Fruit fly (Drosophila melanogaster) S2 (cell line): ENCODE measurements around the gene CG4829.
A peak's percentile ranks its signal among the peaks of the same experiment; 100 is the strongest.

Experiments
- CG8478 ChIP-seq: fragments of >200 bp; optimal IDR thresholded peaks from 2 replicates; lab custom pipeline; 2018
- CTCF ChIP-seq, 2 experiments: fragments of >200 bp; optimal IDR thresholded peaks; 2 replicates each; lab custom pipeline; 2018

CG4829 gene

DNA sequence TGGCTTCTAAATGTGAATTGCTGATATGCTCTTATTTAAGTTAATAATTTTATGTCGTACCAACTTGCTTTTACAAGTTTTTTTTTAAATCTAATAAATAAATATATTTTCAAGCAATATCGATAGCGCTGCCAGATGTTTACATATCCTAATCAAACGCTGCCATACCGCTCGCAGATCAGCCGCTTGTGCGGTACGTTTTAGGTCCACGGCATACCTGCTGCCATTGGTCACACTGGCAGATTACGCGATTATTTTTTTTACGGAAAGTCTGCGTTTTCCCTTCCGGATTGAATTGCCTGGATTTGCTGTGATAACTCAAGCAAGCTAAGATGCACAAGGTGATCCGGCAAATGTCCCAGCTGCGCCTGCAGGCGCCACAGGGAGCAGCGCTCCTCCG is 27.8 kb upstream of the CG4829 start, which contains the start of gene mRpL22:
Gene mRpL22, plus strand, starts transcription at position 191 of the 400 bp plus-strand sequence.
- TF ChIP-seq CTCF (optimal IDR thresholded peaks at IDR 0.05; lab: Kevin White, UChicago) (peak in 1 of 2 experiments; percentile 31), CG8478 (lab: Kevin White, UChicago) (no peak)

DNA sequence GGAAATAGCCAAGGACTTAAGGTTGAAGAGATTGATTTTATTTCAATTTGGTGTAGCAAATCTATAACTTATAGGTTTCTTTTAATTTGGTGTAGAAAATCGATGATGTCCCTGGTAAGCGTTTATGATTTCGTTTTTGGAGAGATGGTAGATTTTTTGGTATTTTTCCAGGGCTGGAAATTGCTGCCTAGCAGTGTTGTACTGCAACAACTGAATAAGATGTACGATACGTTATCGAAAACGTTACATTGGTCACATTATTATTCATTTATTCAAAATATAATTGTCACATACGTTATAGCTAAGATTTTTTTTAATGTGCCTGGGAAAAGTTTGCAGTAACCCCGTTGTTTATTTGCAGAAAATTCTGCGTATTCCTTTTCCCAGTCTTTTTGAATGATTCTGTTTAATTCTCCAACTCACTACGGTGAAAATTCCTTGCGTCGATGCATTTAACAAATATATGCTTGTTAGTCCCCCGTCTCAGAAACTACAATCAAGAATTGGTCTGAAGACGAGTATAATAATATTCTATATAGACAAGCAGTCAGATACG is 24.6 kb upstream of the CG4829 start, which contains the start of the genes CG9609 and Sap30:
Gene CG9609, minus strand, starts transcription at position 149 of the 556 bp plus-strand sequence.
Gene Sap30, plus strand, starts transcription at position 424 of the 556 bp plus-strand sequence.
- TF ChIP-seq CG8478 (lab: Kevin White, UChicago) (no peak), CTCF (optimal IDR thresholded peaks at IDR 0.05; lab: Kevin White, UChicago) (no peak)

DNA sequence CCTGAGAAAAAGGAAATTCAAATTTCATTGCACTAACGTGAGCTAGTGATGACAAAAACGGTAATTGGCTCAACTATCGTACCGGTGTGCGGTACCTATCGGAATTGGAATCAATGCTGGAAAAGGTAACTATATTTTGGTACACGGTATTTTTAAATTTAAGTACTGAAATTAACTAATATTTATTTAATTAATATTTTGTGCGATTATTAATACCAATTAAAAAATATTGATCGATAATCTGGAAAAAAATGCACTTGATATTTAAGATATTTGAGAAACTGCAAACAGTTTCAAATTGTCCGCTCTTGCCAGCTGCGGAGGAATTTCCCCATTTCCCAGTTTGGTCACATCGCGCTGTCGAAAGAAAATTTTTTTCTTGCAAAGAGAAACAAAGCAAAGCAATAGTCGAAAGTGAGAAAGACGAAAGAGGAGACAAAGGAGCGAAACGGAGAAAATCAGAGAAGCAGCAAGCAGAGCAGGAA is 24.0 kb upstream of the CG4829 start:
- TF ChIP-seq CTCF (optimal IDR thresholded peaks at IDR 0.05; lab: Kevin White, UChicago) (no peak), CG8478 (lab: Kevin White, UChicago) (no peak)

DNA sequence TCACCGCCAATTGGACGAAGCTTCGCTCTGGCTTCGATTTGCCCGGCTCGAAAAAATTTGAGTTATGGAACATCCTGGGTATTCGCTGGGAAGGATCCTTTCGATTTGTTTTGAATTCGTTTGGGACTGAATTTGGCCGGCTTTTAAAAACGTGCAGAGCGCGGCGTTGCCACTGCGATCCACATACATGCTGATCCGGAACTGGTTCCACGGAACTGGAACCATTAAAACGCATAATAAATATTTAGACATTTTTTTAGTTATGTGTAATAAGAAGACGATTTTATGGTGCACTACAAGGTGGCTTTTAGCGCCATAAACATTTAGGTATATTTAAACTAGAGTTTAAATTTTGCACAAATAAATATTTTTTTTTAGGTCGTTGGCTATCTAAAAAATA is 20.4 kb upstream of the CG4829 start, which contains the start of gene Rrp45:
Gene Rrp45, minus strand, starts transcription at position 209 of the 400 bp plus-strand sequence.
- TF ChIP-seq CG8478 (lab: Kevin White, UChicago) (no peak), CTCF (optimal IDR thresholded peaks at IDR 0.05; lab: Kevin White, UChicago) (no peak)

DNA sequence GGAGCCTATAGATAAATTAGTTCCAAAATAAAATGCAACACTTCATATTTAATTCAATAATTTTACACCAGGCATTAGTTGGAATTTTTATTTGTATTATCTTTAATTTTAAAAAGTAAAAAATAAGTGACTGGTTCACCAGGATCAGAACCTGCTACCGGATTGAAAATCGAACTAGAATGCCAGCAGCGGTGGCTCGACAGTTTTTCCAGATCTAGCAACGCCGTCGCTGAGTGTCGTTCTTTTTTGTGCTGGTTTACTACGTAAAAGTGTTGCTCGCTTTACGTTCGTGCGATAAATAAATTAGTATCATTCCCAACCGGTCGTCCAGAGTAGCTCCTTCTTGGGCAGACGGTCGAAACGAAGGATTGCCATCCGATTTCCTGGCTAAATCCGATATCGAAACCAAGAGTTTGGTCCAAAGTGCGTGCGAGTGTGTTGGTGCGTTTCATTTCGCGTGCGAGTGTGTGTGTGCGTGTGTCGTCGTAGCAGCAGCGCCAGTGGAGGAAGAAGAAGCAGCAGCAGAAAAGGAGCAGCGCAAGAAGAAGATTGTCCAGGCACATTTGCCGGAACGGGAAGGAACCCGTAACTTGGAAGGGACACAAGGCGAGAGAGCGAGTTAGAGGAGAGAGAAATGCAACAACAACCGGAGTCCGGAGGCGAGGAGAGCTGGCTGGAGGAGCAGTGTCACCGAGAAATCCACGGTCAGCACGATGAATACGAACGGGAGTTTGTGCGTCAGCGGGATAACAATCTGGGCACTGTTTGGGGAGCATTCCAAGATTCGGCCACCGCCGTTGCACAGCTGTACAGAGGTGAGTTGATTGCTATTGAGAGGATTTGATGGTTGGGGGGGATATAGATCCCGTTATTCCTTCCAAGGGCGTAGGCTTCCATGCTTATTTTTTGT is 19.3 kb upstream of the CG4829 start, which contains the start of gene CG4768:
Gene CG4768, plus strand, starts transcription at position 200 of the 910 bp plus-strand sequence.
- TF ChIP-seq CTCF (optimal IDR thresholded peaks at IDR 0.05; lab: Kevin White, UChicago): no peak
- no peak for TF ChIP-seq CG8478 (lab: Kevin White, UChicago)

DNA sequence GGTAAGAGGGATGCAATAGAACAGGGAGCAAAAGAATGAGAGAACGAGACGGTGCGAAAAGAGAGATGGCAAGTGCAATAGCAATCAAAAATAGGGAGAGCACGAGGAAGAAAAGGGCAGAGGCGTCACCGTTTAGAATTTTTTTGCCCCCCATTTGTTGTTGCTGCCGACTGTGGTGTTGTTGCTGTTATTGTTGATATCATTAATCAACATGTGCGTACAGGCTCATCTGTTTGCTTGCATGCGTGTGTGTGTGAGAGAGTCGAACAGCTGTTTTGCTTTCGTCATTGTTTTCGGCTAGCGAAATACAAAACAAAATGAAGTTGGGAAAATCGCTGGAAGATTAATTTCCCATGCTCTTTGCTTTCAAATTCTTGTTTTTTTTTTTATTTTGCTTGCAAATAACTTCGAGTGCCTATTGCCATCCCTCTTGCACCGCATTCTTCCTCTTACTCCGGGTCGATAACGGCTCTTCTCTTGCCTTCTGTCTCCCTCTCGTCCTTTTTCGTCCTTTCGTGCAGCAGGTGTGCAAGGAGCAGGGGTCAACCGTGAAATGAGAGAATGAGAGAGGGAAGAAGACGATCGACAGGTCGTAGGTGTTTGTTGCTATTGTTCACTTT is 18.3 kb upstream of the CG4829 start:
- TF ChIP-seq CTCF (optimal IDR thresholded peaks at IDR 0.05; lab: Kevin White, UChicago) (no peak), CG8478 (lab: Kevin White, UChicago) (no peak)

DNA sequence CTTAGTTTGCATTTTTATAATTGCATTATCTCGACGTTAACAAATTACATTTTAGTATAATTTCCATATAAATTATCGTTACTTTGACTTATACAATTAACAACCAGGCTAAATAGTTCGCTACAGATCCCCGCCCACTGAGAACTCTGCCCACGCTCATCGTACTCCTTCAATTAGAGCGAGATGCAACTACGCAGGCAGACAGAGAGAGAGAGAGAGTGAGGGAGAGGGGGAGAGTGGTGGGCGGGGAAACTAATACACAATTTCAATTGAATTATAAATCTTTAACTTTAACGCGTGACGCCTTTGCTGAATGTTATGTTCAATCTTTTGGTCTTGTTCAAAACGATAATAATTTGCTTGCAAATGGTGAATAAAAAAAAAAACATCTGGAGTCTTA is 13.3 kb upstream of the CG4829 start:
- TF ChIP-seq CG8478 (lab: Kevin White, UChicago): no peak
- TF ChIP-seq CTCF (optimal IDR thresholded peaks at IDR 0.05; lab: Kevin White, UChicago): no peak

DNA sequence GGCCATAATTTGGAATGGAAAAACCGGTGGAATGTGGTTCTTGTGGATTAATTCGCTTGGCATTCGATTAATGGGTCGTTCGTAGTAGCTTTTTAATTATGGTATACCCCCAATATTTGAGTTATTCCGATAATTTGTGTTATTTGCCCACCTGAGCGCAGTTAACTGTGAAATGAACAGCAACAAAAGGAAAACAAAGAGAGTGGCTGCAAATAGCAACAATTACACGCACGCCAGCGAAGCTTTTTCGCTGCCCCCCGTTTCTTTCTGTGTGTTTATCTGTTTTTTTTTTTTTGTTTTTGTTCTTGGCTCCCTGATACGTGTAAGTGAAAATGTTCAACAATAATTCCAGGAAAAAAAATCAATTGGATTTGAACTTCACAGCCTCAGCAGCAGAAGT is 11.6 kb upstream of the CG4829 start:
- TF ChIP-seq CG8478 (lab: Kevin White, UChicago): no peak

DNA sequence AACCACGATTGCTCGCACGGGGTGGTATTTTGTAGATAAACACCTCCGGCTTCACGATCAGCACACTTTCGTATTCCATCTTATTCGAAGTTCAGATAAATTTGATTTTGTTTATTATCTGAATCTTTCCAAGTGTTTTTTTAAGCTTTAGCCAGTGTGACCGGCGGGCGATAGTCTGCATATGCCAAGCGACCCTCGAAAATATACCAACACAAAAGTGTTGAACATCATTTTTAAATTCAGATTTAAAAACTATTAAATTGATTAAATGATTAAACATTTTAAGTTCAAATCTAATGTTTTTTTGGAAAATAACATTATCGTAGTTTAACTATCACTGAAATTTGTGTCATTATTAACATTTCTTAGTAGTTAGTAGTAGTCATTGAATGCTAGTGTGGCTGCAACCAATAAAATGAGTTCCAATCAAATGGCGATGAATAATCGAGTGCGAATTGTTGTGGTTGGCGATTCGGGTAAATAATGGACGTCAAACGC is 10.9 kb upstream of the CG4829 start, which contains the start of the genes CG9132 and CG4789:
Gene CG9132, minus strand, starts transcription at position 181 of the 498 bp plus-strand sequence.
Gene CG4789, plus strand, starts transcription at position 401 of the 498 bp plus-strand sequence.
- no peak for TF ChIP-seq CTCF (optimal IDR thresholded peaks at IDR 0.05; lab: Kevin White, UChicago)
- TF ChIP-seq CG8478 (lab: Kevin White, UChicago): no peak

DNA sequence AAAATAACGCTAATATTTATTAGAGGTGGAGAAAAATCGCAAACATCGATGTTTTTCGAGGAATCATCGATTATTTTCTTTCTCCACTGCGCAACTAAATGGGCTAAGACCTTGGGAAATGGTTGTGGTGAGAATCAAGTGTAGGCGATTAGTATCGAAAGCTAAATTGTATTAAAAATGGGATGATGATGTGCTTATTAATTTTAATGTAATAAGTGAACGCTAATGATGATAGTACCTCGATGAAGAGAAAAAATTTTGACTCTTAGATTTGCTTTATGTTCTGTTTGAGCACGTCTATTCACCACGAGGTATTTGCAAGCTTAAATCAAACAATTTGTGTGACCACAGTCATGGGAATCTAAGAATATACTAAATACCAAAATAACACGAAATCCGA is 8.2 kb upstream of the CG4829 start, which contains the start of the genes Rai1 and CG13005:
Gene Rai1, minus strand, starts transcription at position 46 of the 400 bp plus-strand sequence.
Gene CG13005, plus strand, starts transcription at position 352 of the 400 bp plus-strand sequence.
- no peak for TF ChIP-seq CG8478 (lab: Kevin White, UChicago)
- no peak for TF ChIP-seq CTCF (optimal IDR thresholded peaks at IDR 0.05; lab: Kevin White, UChicago)

DNA sequence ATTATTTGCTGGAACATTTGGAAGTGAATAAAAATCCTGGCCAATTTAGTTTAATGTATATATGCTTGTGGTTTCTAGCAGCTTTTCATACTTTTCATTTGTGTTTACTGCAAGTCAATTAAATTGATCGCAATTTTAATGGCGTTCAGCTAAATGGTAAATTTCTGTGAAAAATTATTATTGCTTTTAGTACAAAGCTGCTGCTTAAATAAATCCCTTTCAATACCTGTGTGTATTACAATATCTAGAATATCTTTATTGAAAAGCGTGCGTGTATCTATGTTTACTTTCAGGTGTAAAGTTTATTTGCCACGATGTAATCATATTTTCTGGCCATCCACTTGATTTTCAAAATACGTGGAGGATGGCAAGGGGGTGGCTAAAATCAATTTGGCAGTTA is 5.7 kb upstream of the CG4829 start, which contains the start of gene ppk28:
Gene ppk28, plus strand, starts transcription at position 301 of the 400 bp plus-strand sequence.
- no peak for TF ChIP-seq CTCF (optimal IDR thresholded peaks at IDR 0.05; lab: Kevin White, UChicago)
- no peak for TF ChIP-seq CG8478 (lab: Kevin White, UChicago)

DNA sequence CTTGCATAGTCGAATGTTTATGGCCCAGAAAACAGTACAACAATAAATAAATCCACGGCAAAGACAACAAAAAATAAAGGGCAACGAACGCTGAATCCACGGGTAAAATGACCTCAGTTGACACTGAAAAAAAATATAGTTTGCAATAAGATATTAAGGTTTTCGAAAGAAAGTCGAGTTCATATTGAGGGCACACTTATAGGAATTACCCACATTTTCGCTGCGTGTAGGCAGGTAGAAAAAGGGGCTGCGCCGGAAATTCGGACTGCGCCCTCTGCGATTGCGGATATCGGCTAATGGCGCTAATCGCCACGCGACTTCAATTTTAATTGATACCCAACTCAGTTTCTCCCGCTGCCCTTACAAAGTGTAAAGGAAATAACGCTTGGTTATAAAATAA is 2.8 kb upstream of the CG4829 start:
- TF ChIP-seq CG8478 (lab: Kevin White, UChicago) (no peak), CTCF (optimal IDR thresholded peaks at IDR 0.05; lab: Kevin White, UChicago) (no peak)

DNA sequence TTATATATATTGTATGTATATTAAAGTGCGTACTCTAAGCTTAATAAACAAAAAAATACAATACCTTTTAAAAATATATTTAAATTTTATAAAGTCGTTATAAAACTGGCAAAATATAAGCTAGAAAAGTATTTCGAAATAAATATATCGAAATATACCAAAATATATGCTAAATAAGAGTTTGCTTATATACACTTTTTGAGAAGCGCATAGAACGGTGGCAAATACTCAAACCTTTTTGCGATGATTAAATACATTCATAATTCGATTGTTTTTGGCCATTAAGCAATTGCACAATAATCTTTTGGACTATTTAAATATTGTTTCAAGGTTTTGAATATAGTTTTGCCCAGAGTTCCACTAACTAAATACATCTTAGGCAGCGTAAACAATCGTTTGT is 2.4 kb upstream of the CG4829 start:
- TF ChIP-seq CTCF (optimal IDR thresholded peaks at IDR 0.05; lab: Kevin White, UChicago): no peak
- TF ChIP-seq CG8478 (lab: Kevin White, UChicago): no peak

DNA sequence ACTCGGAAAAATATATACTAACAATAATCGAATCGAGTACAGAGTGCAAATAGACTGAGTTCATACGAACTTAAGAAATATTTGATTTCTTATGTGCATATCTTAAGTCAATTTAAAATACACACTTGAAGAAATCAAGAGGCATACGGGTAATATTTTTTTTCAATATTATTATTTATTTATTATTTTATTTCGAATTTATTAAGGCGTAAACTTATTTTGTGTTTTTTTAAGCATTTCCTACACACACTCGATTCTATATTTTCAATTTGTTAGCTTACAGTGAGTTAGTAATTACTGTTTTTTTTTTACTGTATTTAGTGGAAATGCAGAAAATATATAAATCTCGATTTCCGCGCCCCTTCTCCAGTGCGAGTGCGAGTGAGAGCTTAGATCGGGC is 1.7 kb downstream of the CG4829 start:
- TF ChIP-seq CTCF (optimal IDR thresholded peaks at IDR 0.05; lab: Kevin White, UChicago): no peak
- TF ChIP-seq CG8478 (lab: Kevin White, UChicago): no peak
